Worm (Caenorhabditis elegans) whole organism, midembryonic: ENCODE data around the gene sri-24.

Experiments used
- cog-1 ChIP-seq: sonication (generic microtip); optimal IDR thresholded peaks from 2 replicates; lab custom pipeline; 2016; ENCODE audit warnings: missing genetic modification characterization, missing compliant biosample characterization
- flt-1 ChIP-seq: fragments of 200-800 bp; sonication (Bioruptor generic); IDR thresholded peaks from 2 replicates; pipeline ENCODE4 v1.3.6; 2022; ENCODE audit warnings: missing genetic modification characterization, missing compliant biosample characterization
- tab-1 ChIP-seq: fragments of 200-800 bp; sonication (Bioruptor generic); IDR thresholded peaks from 2 replicates; pipeline ENCODE4 v1.3.6; 2022; ENCODE audit warnings: missing genetic modification characterization, missing compliant biosample characterization
- ztf-29 ChIP-seq: fragments of 200-800 bp; sonication (Bioruptor generic); IDR thresholded peaks from 2 replicates; pipeline ENCODE4 v1.3.6; 2022; ENCODE audit warnings: missing genetic modification reagents, missing genetic modification characterization, missing compliant biosample characterization

- TF ChIP-seq cog-1 (tag; lab: Kevin White, UChicago) (no peak), tab-1 (GFP tag; lab: Robert Waterston, UW) (no peak), flt-1 (no peak), ztf-29 (no peak)
These were observed 47.1 kb downstream of the sri-24 start, which contains the start of gene srsx-37 for ce11 chrV:15259049-15259448.
